Worm (Caenorhabditis elegans): ENCODE results near the gene egl-9.

DNA sequence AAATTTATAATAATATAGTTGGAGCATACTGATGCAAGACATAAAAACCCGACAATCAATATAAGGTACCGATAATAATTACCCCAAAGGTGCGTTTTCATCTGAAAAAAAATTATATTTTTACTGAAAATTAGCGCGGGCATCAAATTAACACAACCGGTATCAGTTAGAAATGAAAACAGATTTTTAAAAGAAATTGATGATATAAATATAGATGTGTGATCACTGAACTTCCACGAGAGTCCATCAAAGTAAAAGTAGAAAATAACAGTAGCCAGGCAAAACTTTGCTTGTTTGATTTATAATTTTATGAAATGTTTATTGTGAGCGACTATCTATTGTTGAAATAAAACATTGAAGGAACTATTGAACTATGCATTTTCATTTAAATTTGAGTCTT lies 33.0 kb downstream of the egl-9 start, which contains the start of gene C35A5.3:
- TF ChIP-seq nhr-11 (tag; optimal IDR thresholded peaks at IDR 0.05) (no peak), fos-1 (tag; optimal IDR thresholded peaks at IDR 0.05) (no peak), snpc-4 (tag; optimal IDR thresholded peaks at IDR 0.05) (no peak), unc-39 (tag; optimal IDR thresholded peaks at IDR 0.05) (no peak), nhr-25 (tag; optimal IDR thresholded peaks at IDR 0.05) (no peak), mdl-1 (tag; optimal IDR thresholded peaks at IDR 0.05) (no peak), egl-27 (tag; optimal IDR thresholded peaks at IDR 0.05) (no peak), nhr-12 (tag; optimal IDR thresholded peaks at IDR 0.05) (no peak), elt-1 (tag; optimal IDR thresholded peaks at IDR 0.05) (no peak), elt-3 (tag; optimal IDR thresholded peaks at IDR 0.05) (no peak), unc-62 (GFP tag; optimal IDR thresholded peaks at IDR 0.05) (no peak), ama-1 (optimal IDR thresholded peaks at IDR 0.05) (no peak), nhr-237 (tag; optimal IDR thresholded peaks at IDR 0.05) (no peak), lsy-2 (tag; optimal IDR thresholded peaks at IDR 0.05) (no peak)
